Fruit fly (Drosophila melanogaster) whole organism, pupa: ENCODE data around the gene CG11030.

Experiments used
- CG10348 ChIP-seq: fragments of 200-800 bp; sonication (Bioruptor generic); IDR thresholded peaks from 2 replicates; pipeline ENCODE4 v1.3.6; 2022; ENCODE audit warnings: missing biosample characterization, missing genetic modification characterization
- CG12605 ChIP-seq: fragments of 200-800 bp; sonication (Bioruptor generic); IDR thresholded peaks from 2 replicates; pipeline ENCODE4 v1.3.6; 2022; ENCODE audit warnings: missing biosample characterization, missing genetic modification characterization
- CG13204 ChIP-seq: fragments of 200-800 bp; sonication (Bioruptor generic); optimal IDR thresholded peaks from 2 replicates; lab custom pipeline; 2018; ENCODE audit warnings: missing biosample characterization, mild to moderate bottlenecking, missing genetic modification characterization, moderate library complexity
- CG14655 ChIP-seq: fragments of 200-800 bp; sonication (Bioruptor generic); optimal IDR thresholded peaks from 3 replicates; lab custom pipeline; 2017; ENCODE audit warnings: mild to moderate bottlenecking, missing biosample characterization, missing genetic modification reagents, missing genetic modification characterization
- CG15710 ChIP-seq: fragments of 200-800 bp; sonication (Bioruptor generic); optimal IDR thresholded peaks from 2 replicates; lab custom pipeline; 2018; ENCODE audit warnings: missing biosample characterization, mild to moderate bottlenecking, missing genetic modification characterization, moderate library complexity
- CG17806 ChIP-seq: fragments of 200-800 bp; sonication (Bioruptor generic); optimal IDR thresholded peaks from 2 replicates; lab custom pipeline; 2018; ENCODE audit warnings: missing biosample characterization, mild to moderate bottlenecking, missing genetic modification characterization, moderate library complexity
- CG32121 ChIP-seq: fragments of 200-800 bp; sonication (Bioruptor generic); IDR thresholded peaks from 2 replicates; pipeline ENCODE4 v1.3.6; 2022; ENCODE audit warnings: missing biosample characterization, missing genetic modification characterization
- CG34367 ChIP-seq: fragments of 200-800 bp; sonication (Bioruptor generic); optimal IDR thresholded peaks from 2 replicates; lab custom pipeline; 2018; ENCODE audit warnings: missing biosample characterization, mild to moderate bottlenecking, missing genetic modification characterization
- CG4496 ChIP-seq: fragments of 200-800 bp; sonication (Bioruptor generic); IDR thresholded peaks from 3 replicates; pipeline ENCODE4 v1.3.6; 2022; ENCODE audit warnings: missing biosample characterization, missing genetic modification characterization
- CG8159 ChIP-seq: fragments of 200-800 bp; sonication (Bioruptor generic); optimal IDR thresholded peaks from 3 replicates; lab custom pipeline; 2018; ENCODE audit warnings: missing biosample characterization, mild to moderate bottlenecking, missing genetic modification characterization, moderate library complexity
- CG8301 ChIP-seq: fragments of 200-800 bp; sonication (Bioruptor generic); optimal IDR thresholded peaks from 2 replicates; lab custom pipeline; 2018; ENCODE audit warnings: missing biosample characterization, mild to moderate bottlenecking, missing genetic modification characterization
- CG9948 ChIP-seq: fragments of 200-800 bp; sonication (Bioruptor generic); optimal IDR thresholded peaks from 2 replicates; lab custom pipeline; 2018; ENCODE audit warnings: missing biosample characterization, mild to moderate bottlenecking, missing genetic modification characterization, moderate library complexity
- D1 ChIP-seq: fragments of 200-800 bp; sonication (Bioruptor generic); optimal IDR thresholded peaks from 2 replicates; lab custom pipeline; 2018; ENCODE audit warnings: missing biosample characterization, mild to moderate bottlenecking, missing genetic modification characterization, moderate library complexity
- EcR ChIP-seq: fragments of 200-800 bp; sonication (Bioruptor generic); optimal IDR thresholded peaks from 3 replicates; lab custom pipeline; 2019; ENCODE audit warnings: missing biosample characterization, missing genetic modification characterization, mild to moderate bottlenecking, moderate library complexity, missing genetic modification reagents
- Ets98B ChIP-seq: fragments of 200-800 bp; sonication (Bioruptor generic); IDR thresholded peaks from 2 replicates; pipeline ENCODE4 v1.3.6; 2022; ENCODE audit warnings: missing biosample characterization, missing genetic modification characterization
- Pif1A ChIP-seq: fragments of 200-800 bp; sonication (Bioruptor generic); optimal IDR thresholded peaks from 3 replicates; lab custom pipeline; 2016; ENCODE audit warnings: missing biosample characterization, missing genetic modification characterization
- Pif1B ChIP-seq: fragments of 200-800 bp; sonication (Bioruptor generic); optimal IDR thresholded peaks from 3 replicates; lab custom pipeline; 2016; ENCODE audit warnings: missing biosample characterization, missing genetic modification characterization
- Snoo ChIP-seq: fragments of 200-800 bp; sonication (Bioruptor generic); optimal IDR thresholded peaks from 3 replicates; lab custom pipeline; 2017; ENCODE audit warnings: missing biosample characterization, mild to moderate bottlenecking, missing genetic modification characterization, inconsistent platforms
- fd96Ca ChIP-seq: fragments of 200-800 bp; sonication (Bioruptor generic); IDR thresholded peaks from 3 replicates; pipeline ENCODE4 v1.3.6; 2022; ENCODE audit warnings: missing biosample characterization, missing genetic modification characterization
- gl ChIP-seq: fragments of 200-800 bp; sonication (Bioruptor generic); optimal IDR thresholded peaks from 2 replicates; lab custom pipeline; 2018; ENCODE audit warnings: missing biosample characterization, mild to moderate bottlenecking, missing genetic modification characterization
- rn ChIP-seq: fragments of 200-800 bp; sonication (Bioruptor generic); IDR thresholded peaks from 2 replicates; pipeline ENCODE4 v1.3.6; 2022; ENCODE audit warnings: missing biosample characterization, missing genetic modification characterization

CG11030 gene

dm6 chr2L:5798629-5799028, 74.2 kb downstream of the CG11030 start:
- TF ChIP-seq CG8301 (tag; lab: Kevin White, UChicago) = no peak
- no peak for TF ChIP-seq Pif1B (GFP tag; lab: Kevin White, UChicago)
- no peak for TF ChIP-seq rn
- TF ChIP-seq fd96Ca (GFP tag; lab: Robert Waterston, UW) = no peak
- TF ChIP-seq CG13204 (GFP tag; lab: Kevin White, UChicago) = no peak
- TF ChIP-seq Snoo (tag; lab: Kevin White, UChicago) = no peak
- no peak for TF ChIP-seq Ets98B (GFP tag; lab: Robert Waterston, UW)
- no peak for TF ChIP-seq EcR (GFP tag; lab: Kevin White, UChicago)
- TF ChIP-seq CG9948 (tag; lab: Kevin White, UChicago) = no peak
- TF ChIP-seq gl (tag; lab: Kevin White, UChicago) = no peak
- no peak for TF ChIP-seq CG12605 (GFP tag; lab: Robert Waterston, UW)
- no peak for TF ChIP-seq CG14655 (GFP tag; lab: Kevin White, UChicago)
- no peak for TF ChIP-seq CG32121
- TF ChIP-seq Pif1A (GFP tag; lab: Kevin White, UChicago) = no peak
- no peak for TF ChIP-seq CG4496 (GFP tag; lab: Robert Waterston, UW)
- TF ChIP-seq, all 21 proteins: peak for 0

- TF ChIP-seq fd96Ca (GFP tag; lab: Robert Waterston, UW) (peak; percentile 17; the same call in 2 of the 3 replicates), CG13204 (GFP tag; lab: Kevin White, UChicago) (peak; percentile 40), CG34367 (tag; lab: Kevin White, UChicago) (no peak), EcR (GFP tag; lab: Kevin White, UChicago) (peak; percentile 4), CG17806 (tag; lab: Kevin White, UChicago) (no peak), CG9948 (tag; lab: Kevin White, UChicago) (no peak), D1 (tag; lab: Kevin White, UChicago) (no peak), CG4496 (GFP tag; lab: Robert Waterston, UW) (peak; percentile 50; the same call in 1 of the 3 replicates), Snoo (tag; lab: Kevin White, UChicago) (no peak), CG10348 (no peak), Pif1B (GFP tag; lab: Kevin White, UChicago) (no peak), rn (no peak), Ets98B (GFP tag; lab: Robert Waterston, UW) (peak; percentile 36; the same call in 1 of the 2 replicates), CG15710 (peak; percentile 23), CG14655 (GFP tag; lab: Kevin White, UChicago) (peak; percentile 61), gl (tag; lab: Kevin White, UChicago) (peak; percentile 45), CG12605 (GFP tag; lab: Robert Waterston, UW) (peak; percentile 30; the same call in 1 of the 2 replicates), CG8301 (tag; lab: Kevin White, UChicago) (peak; percentile 11), CG8159 (tag; lab: Kevin White, UChicago) (peak; percentile 24), CG32121 (peak; percentile 18; the same call in 1 of the 2 replicates), Pif1A (GFP tag; lab: Kevin White, UChicago) (peak; percentile 13)
These were observed 75.3 kb downstream of the CG11030 start, which contains the start of gene CG9171 for dm6 chr2L:5799435-5800387. Gene CG9171 (minus strand): TSS chr2L:5800253.

dm6 chr2L:5800388-5800748, 75.9 kb downstream of the CG11030 start:
- TF ChIP-seq gl (tag; lab: Kevin White, UChicago) (no peak), CG13204 (GFP tag; lab: Kevin White, UChicago) (no peak)

- TF ChIP-seq CG14655 (GFP tag; lab: Kevin White, UChicago) (no peak), CG8301 (tag; lab: Kevin White, UChicago) (no peak), CG17806 (tag; lab: Kevin White, UChicago) (no peak), D1 (tag; lab: Kevin White, UChicago) (no peak), Snoo (tag; lab: Kevin White, UChicago) (no peak), Pif1B (GFP tag; lab: Kevin White, UChicago) (no peak), rn (no peak)
These were observed 77.5 kb downstream of the CG11030 start, which contains the start of the genes CG14005 and CG7239 for dm6 chr2L:5801926-5802325. Gene CG14005 (minus strand): TSS chr2L:5801975. Gene CG7239 (plus strand): TSS chr2L:5802220.

dm6 chr2L:5804077-5804476, 79.6 kb downstream of the CG11030 start:
- no peak for TF ChIP-seq CG4496 (GFP tag; lab: Robert Waterston, UW)
- peak; percentile 15 for TF ChIP-seq CG8301 (tag; lab: Kevin White, UChicago)
- TF ChIP-seq CG34367 (tag; lab: Kevin White, UChicago) = no peak
- TF ChIP-seq, all 21 proteins: peak for 1
